Fruit fly (Drosophila melanogaster) whole organism, pupa: Measurements from ENCODE around the gene AP-2alpha.

Source experiments
- CG10348 ChIP-seq: fragments of 200-800 bp; sonication (Bioruptor generic); IDR thresholded peaks from 2 replicates; pipeline ENCODE4 v1.3.6; 2022; ENCODE audit warnings: missing biosample characterization, missing genetic modification characterization
- CG15710 ChIP-seq: fragments of 200-800 bp; sonication (Bioruptor generic); optimal IDR thresholded peaks from 2 replicates; lab custom pipeline; 2018; ENCODE audit warnings: missing biosample characterization, mild to moderate bottlenecking, missing genetic modification characterization, moderate library complexity
- CG34367 ChIP-seq: fragments of 200-800 bp; sonication (Bioruptor generic); optimal IDR thresholded peaks from 2 replicates; lab custom pipeline; 2018; ENCODE audit warnings: missing biosample characterization, mild to moderate bottlenecking, missing genetic modification characterization
- EcR ChIP-seq: fragments of 200-800 bp; sonication (Bioruptor generic); optimal IDR thresholded peaks from 3 replicates; lab custom pipeline; 2019; ENCODE audit warnings: missing biosample characterization, missing genetic modification characterization, mild to moderate bottlenecking, moderate library complexity, missing genetic modification reagents
- Snoo ChIP-seq: fragments of 200-800 bp; sonication (Bioruptor generic); optimal IDR thresholded peaks from 3 replicates; lab custom pipeline; 2017; ENCODE audit warnings: missing biosample characterization, mild to moderate bottlenecking, missing genetic modification characterization, inconsistent platforms
- fd96Ca ChIP-seq: fragments of 200-800 bp; sonication (Bioruptor generic); IDR thresholded peaks from 3 replicates; pipeline ENCODE4 v1.3.6; 2022; ENCODE audit warnings: missing biosample characterization, missing genetic modification characterization

- no peak for TF ChIP-seq Snoo
- no peak for TF ChIP-seq fd96Ca
- TF ChIP-seq CG10348 (GFP tag; lab: Robert Waterston, UW): no peak
- no peak for TF ChIP-seq EcR (GFP tag; lab: Kevin White, UChicago)
- no peak for TF ChIP-seq CG34367 (tag; lab: Kevin White, UChicago)
- TF ChIP-seq CG15710 (tag; lab: Kevin White, UChicago): no peak
Observed at dm6 chr2L:441455-441730, 26.8 kb upstream of the AP-2alpha start.
